Fruit fly (Drosophila melanogaster): ENCODE data around the gene dind.

- TF ChIP-seq CG4496 (GFP tag; IDR thresholded peaks at IDR 0.05) (no peak), rn (GFP tag; IDR thresholded peaks at IDR 0.05) (no peak), EcR (GFP tag; optimal IDR thresholded peaks at IDR 0.05) (no peak), Snoo (tag; optimal IDR thresholded peaks at IDR 0.05) (no peak), CG13204 (GFP tag; optimal IDR thresholded peaks at IDR 0.05) (no peak), CG14655 (GFP tag; optimal IDR thresholded peaks at IDR 0.05) (peak; percentile 9), CG34367 (tag; optimal IDR thresholded peaks at IDR 0.05) (no peak), fd96Ca (GFP tag; IDR thresholded peaks at IDR 0.05) (no peak), CG12605 (GFP tag; IDR thresholded peaks at IDR 0.05) (no peak), CG8159 (tag; optimal IDR thresholded peaks at IDR 0.05) (no peak), CG15710 (tag; optimal IDR thresholded peaks at IDR 0.05) (no peak), gl (tag; optimal IDR thresholded peaks at IDR 0.05) (no peak), CG9948 (tag; optimal IDR thresholded peaks at IDR 0.05) (no peak), D1 (tag; optimal IDR thresholded peaks at IDR 0.05) (no peak)
Measured at dm6 chr3R:18633099-18633498, 44.2 kb downstream of the dind start.
